Fruit fly (Drosophila melanogaster): ENCODE data around the gene FER.

Gene FER

DNA sequence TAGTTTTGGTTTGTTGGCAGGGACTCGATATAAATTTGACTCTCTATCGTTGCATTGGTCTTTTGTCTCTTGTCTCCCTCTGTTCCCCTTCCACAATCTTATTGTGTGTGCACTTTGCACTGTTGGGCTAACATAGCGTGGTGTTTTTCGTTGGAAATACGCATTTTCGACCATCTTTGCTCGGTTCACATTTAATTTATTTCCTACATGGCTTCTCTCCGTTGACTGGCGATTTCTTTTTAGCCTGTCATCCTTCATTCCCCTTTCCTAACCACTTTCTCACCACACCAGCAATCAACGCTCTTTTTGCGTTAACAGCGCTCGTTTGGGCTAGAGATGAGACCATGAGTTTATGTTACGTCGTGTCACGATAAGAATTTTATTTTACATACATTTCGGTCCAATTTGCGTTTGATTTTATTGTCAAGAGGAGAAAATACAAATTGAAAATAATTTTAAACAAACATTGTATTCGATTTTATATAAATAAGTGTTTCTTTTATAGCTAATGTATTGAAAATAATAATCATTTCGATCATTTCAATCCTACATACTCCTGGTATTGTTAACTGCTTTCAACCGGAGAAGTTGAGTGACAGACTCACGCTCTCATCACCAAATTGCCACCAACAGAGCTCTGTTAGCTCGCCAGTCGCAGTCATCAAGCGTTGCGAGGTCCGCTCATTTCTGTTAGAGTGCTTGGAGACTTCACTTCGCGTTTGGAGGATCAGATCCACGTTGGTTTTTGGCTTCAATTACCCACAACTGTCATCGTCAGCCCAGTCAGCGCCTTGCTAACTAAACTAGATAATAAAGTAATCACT, 52.9 kb downstream of the FER start (continued):
- TF ChIP-seq CG2889 (GFP tag; IDR thresholded peaks at IDR 0.05) (no peak), CG12071 (GFP tag; optimal IDR thresholded peaks at IDR 0.05) (peak; percentile 49), D (optimal IDR thresholded peaks at IDR 0.05) (no peak), D (GFP tag; optimal IDR thresholded peaks at IDR 0.05) (peak; percentile 65), Fer3 (tag; optimal IDR thresholded peaks at IDR 0.05) (peak; percentile 80), hkb (optimal IDR thresholded peaks at IDR 0.05) (no peak), hkb (GFP tag; IDR thresholded peaks at IDR 0.05) (peak; percentile 67), CG43689 (GFP tag; IDR thresholded peaks at IDR 0.05) (no peak), Abd-B (GFP tag; optimal IDR thresholded peaks at IDR 0.05) (peak; percentile 37), Sox100B (GFP tag; optimal IDR thresholded peaks at IDR 0.05) (peak; percentile 80), CG1603 (tag; optimal IDR thresholded peaks at IDR 0.05) (peak; percentile 58), CG7357 (GFP tag; IDR thresholded peaks at IDR 0.05) (peak; percentile 43; the same call in 1 of the 3 replicates), fd102C (GFP tag; optimal IDR thresholded peaks at IDR 0.05) (peak; percentile 36), Stat92E (GFP tag; optimal IDR thresholded peaks at IDR 0.05) (peak in 1 of 3 experiments; percentile 5), Xrp1 (GFP tag; IDR thresholded peaks at IDR 0.05) (peak; percentile 72), Dref (GFP tag; IDR thresholded peaks at IDR 0.05) (no peak), Six4 (GFP tag; optimal IDR thresholded peaks at IDR 0.05) (peak; percentile 63), tap (tag; optimal IDR thresholded peaks at IDR 0.05) (peak; percentile 77), ap (GFP tag; IDR thresholded peaks at IDR 0.05) (no peak), Trl (optimal IDR thresholded peaks at IDR 0.05) (peak; percentile 4 to 69), Trl (GFP tag; optimal IDR thresholded peaks at IDR 0.05) (peak; percentile 32), Dll (GFP tag; IDR thresholded peaks at IDR 0.05; ENCODE audit: partially characterized antibody) (peak; percentile 97), CG6765 (GFP tag; optimal IDR thresholded peaks at IDR 0.05) (peak; percentile 84), CG11723 (GFP tag; optimal IDR thresholded peaks at IDR 0.05) (peak; percentile 71), CG3847 (GFP tag; IDR thresholded peaks at IDR 0.05) (peak; percentile 73), CG10321 (GFP tag; IDR thresholded peaks at IDR 0.05) (no peak), CG30431 (GFP tag; optimal IDR thresholded peaks at IDR 0.05) (peak; percentile 38), ase (GFP tag; IDR thresholded peaks at IDR 0.05) (no peak), CG1602 (GFP tag; optimal IDR thresholded peaks at IDR 0.05) (peak; percentile 56), Jarid2 (GFP tag; optimal IDR thresholded peaks at IDR 0.05) (peak; percentile 85), TFAM (GFP tag; optimal IDR thresholded peaks at IDR 0.05) (peak; percentile 35), Dbx (GFP tag; IDR thresholded peaks at IDR 0.05) (peak; percentile 71), CG4282 (GFP tag; optimal IDR thresholded peaks at IDR 0.05) (no peak), Hr78 (GFP tag; optimal IDR thresholded peaks at IDR 0.05) (peak in 1 of 2 experiments; percentile 63), Spps (tag; optimal IDR thresholded peaks at IDR 0.05) (peak; percentile 54), CG11696 (GFP tag; IDR thresholded peaks at IDR 0.05) (no peak), CG4360 (GFP tag; IDR thresholded peaks at IDR 0.05) (no peak), CG9215 (GFP tag; IDR thresholded peaks at IDR 0.05) (no peak; the same call in 1 of the 2 replicates), tio (GFP tag; optimal IDR thresholded peaks at IDR 0.05) (peak; percentile 43), Meics (GFP tag; optimal IDR thresholded peaks at IDR 0.05) (peak; percentile 90), CG17802 (tag; optimal IDR thresholded peaks at IDR 0.05) (no peak), lbe (GFP tag; optimal IDR thresholded peaks at IDR 0.05) (peak; percentile 91), Awh (GFP tag; IDR thresholded peaks at IDR 0.05) (no peak), Sox102F (GFP tag; optimal IDR thresholded peaks at IDR 0.05) (peak; percentile 64), CG7271 (tag; optimal IDR thresholded peaks at IDR 0.05) (peak; percentile 55), trh (GFP tag; optimal IDR thresholded peaks at IDR 0.05) (peak; percentile 0), pum (GFP tag; optimal IDR thresholded peaks at IDR 0.05) (peak; percentile 50), odd (GFP tag; optimal IDR thresholded peaks at IDR 0.05) (peak; percentile 78), fd3F (GFP tag; optimal IDR thresholded peaks at IDR 0.05) (peak; percentile 55), Hr39 (optimal IDR thresholded peaks at IDR 0.05) (no peak)

Data from whole organism, embryonic.